Fruit fly (Drosophila melanogaster) whole organism, embryonic: ENCODE results near the gene CG3117.
A peak's percentile ranks its signal among the peaks of the same experiment; 100 is the strongest.

Experiments
- Bteb2 ChIP-seq: fragments of 200-800 bp; sonication (Bioruptor generic); optimal IDR thresholded peaks from 2 replicates; lab custom pipeline; 2016; ENCODE audit warnings: missing biosample characterization, missing genetic modification characterization
- CG1024 ChIP-seq: fragments of 200-800 bp; sonication (Bioruptor generic); IDR thresholded peaks from 2 replicates; pipeline ENCODE4 v1.3.6; 2022; ENCODE audit warnings: missing biosample characterization, missing genetic modification characterization
- CG10366 ChIP-seq: fragments of 200-800 bp; sonication (Bioruptor generic); IDR thresholded peaks from 2 replicates; pipeline ENCODE4 v1.3.6; 2022; ENCODE audit warnings: missing biosample characterization, missing genetic modification characterization
- CG10565 ChIP-seq: fragments of 200-800 bp; sonication (Bioruptor generic); optimal IDR thresholded peaks from 3 replicates; lab custom pipeline; 2016; ENCODE audit warnings: missing biosample characterization, mild to moderate bottlenecking, missing genetic modification characterization
- CG11398 ChIP-seq: fragments of 200-800 bp; sonication (Bioruptor generic); optimal IDR thresholded peaks from 2 replicates; lab custom pipeline; 2016; ENCODE audit warnings: missing biosample characterization, missing genetic modification characterization
- CG12219 ChIP-seq: fragments of 200-800 bp; sonication (Bioruptor generic); optimal IDR thresholded peaks from 3 replicates; lab custom pipeline; 2018; ENCODE audit warnings: missing biosample characterization, mild to moderate bottlenecking, missing genetic modification characterization
- CG12942 ChIP-seq: fragments of 200-800 bp; sonication (Bioruptor generic); optimal IDR thresholded peaks from 3 replicates; lab custom pipeline; 2016; ENCODE audit warnings: missing biosample characterization, missing genetic modification characterization
- CG13287 ChIP-seq: fragments of 200-800 bp; sonication (Bioruptor generic); IDR thresholded peaks from 2 replicates; pipeline ENCODE4 v1.3.6; 2022; ENCODE audit warnings: missing biosample characterization, missing genetic modification characterization; ENCODE audit not compliant: partially characterized antibody
- CG13296 ChIP-seq: fragments of 200-800 bp; sonication (Bioruptor generic); optimal IDR thresholded peaks from 3 replicates; lab custom pipeline; 2018; ENCODE audit warnings: missing biosample characterization, mild to moderate bottlenecking, missing genetic modification characterization
- CG13894 ChIP-seq: fragments of 200-800 bp; sonication (Bioruptor generic); optimal IDR thresholded peaks from 3 replicates; lab custom pipeline; 2018; ENCODE audit warnings: missing biosample characterization, mild to moderate bottlenecking, missing genetic modification characterization, moderate library complexity
- CG14667 ChIP-seq: fragments of 200-800 bp; sonication (Bioruptor generic); IDR thresholded peaks from 2 replicates; pipeline ENCODE4 v1.3.6; 2022; ENCODE audit warnings: missing biosample characterization, missing genetic modification characterization
- CG14965 ChIP-seq: fragments of 200-800 bp; sonication (Bioruptor generic); optimal IDR thresholded peaks from 2 replicates; lab custom pipeline; 2016; ENCODE audit warnings: missing biosample characterization, missing genetic modification characterization, borderline replicate concordance
- CG17829 ChIP-seq: fragments of 200-800 bp; optimal IDR thresholded peaks from 2 replicates; lab custom pipeline; 2019; ENCODE audit warnings: missing biosample characterization, mild to moderate bottlenecking, missing genetic modification characterization, moderate library complexity
- CG2202 ChIP-seq: fragments of 200-800 bp; sonication (Bioruptor generic); optimal IDR thresholded peaks from 2 replicates; lab custom pipeline; 2018; ENCODE audit warnings: missing biosample characterization, mild to moderate bottlenecking, missing genetic modification characterization
- CG31224 ChIP-seq: fragments of 200-800 bp; sonication (Bioruptor generic); IDR thresholded peaks from 2 replicates; pipeline ENCODE4 v1.3.6; 2022; ENCODE audit warnings: missing biosample characterization, missing genetic modification characterization
- CG33213 ChIP-seq: fragments of 200-800 bp; sonication (Bioruptor generic); optimal IDR thresholded peaks from 3 replicates; lab custom pipeline; 2016; ENCODE audit warnings: missing biosample characterization, missing genetic modification characterization
- CG4328 ChIP-seq: fragments of 200-800 bp; sonication (Bioruptor generic); optimal IDR thresholded peaks from 3 replicates; lab custom pipeline; 2017; ENCODE audit warnings: missing biosample characterization, missing genetic modification reagents, missing genetic modification characterization
- CG6813 ChIP-seq: fragments of 200-800 bp; sonication (Bioruptor generic); optimal IDR thresholded peaks from 2 replicates; lab custom pipeline; 2017; ENCODE audit warnings: missing biosample characterization, missing genetic modification characterization, mild to moderate bottlenecking, moderate library complexity, missing genetic modification reagents
- CG7271 ChIP-seq: fragments of 200-800 bp; sonication (Bioruptor generic); optimal IDR thresholded peaks from 2 replicates; lab custom pipeline; 2018; ENCODE audit warnings: missing biosample characterization, mild to moderate bottlenecking, missing genetic modification characterization, moderate library complexity
- CG9215 ChIP-seq: fragments of 200-800 bp; sonication (Bioruptor generic); IDR thresholded peaks from 2 replicates; pipeline ENCODE4 v1.3.6; 2022; ENCODE audit warnings: missing biosample characterization, missing genetic modification characterization
- CG9876 ChIP-seq: fragments of 200-800 bp; sonication (Bioruptor generic); optimal IDR thresholded peaks from 2 replicates; lab custom pipeline; 2016; ENCODE audit warnings: missing biosample characterization, missing genetic modification characterization
- CTCF ChIP-seq: fragments of 200-800 bp; sonication (Bioruptor generic); optimal IDR thresholded peaks from 2 replicates; lab custom pipeline; 2017; ENCODE audit warnings: missing biosample characterization, mild to moderate bottlenecking, missing genetic modification characterization, moderate library complexity
- CkIIα-i1 ChIP-seq: fragments of 200-800 bp; sonication (Bioruptor generic); IDR thresholded peaks from 2 replicates; pipeline ENCODE4 v1.3.6; 2022; ENCODE audit warnings: missing biosample characterization, missing genetic modification characterization
- CrebB ChIP-seq: fragments of 200-800 bp; sonication (Bioruptor generic); optimal IDR thresholded peaks from 3 replicates; lab custom pipeline; 2018; ENCODE audit warnings: missing biosample characterization, mild to moderate bottlenecking, missing genetic modification characterization
- Dbx ChIP-seq: fragments of 200-800 bp; sonication (Bioruptor generic); IDR thresholded peaks from 3 replicates; pipeline ENCODE4 v1.3.6; 2022; ENCODE audit warnings: missing biosample characterization, missing genetic modification characterization
- Gug ChIP-seq: fragments of 200-800 bp; sonication (Bioruptor generic); IDR thresholded peaks from 4 replicates; pipeline ENCODE4 v1.3.6; 2022; ENCODE audit warnings: missing biosample characterization, missing genetic modification characterization
- Hey ChIP-seq: fragments of 200-800 bp; sonication (Bioruptor generic); optimal IDR thresholded peaks from 3 replicates; lab custom pipeline; 2018; ENCODE audit warnings: missing biosample characterization, mild to moderate bottlenecking, missing genetic modification characterization
- HmgD ChIP-seq: fragments of 200-800 bp; sonication (Bioruptor generic); optimal IDR thresholded peaks from 3 replicates; lab custom pipeline; 2016; ENCODE audit warnings: missing biosample characterization, missing genetic modification characterization
- Mrtf ChIP-seq: fragments of 200-800 bp; sonication (Bioruptor generic); IDR thresholded peaks from 3 replicates; pipeline ENCODE4 v1.3.6; 2022; ENCODE audit warnings: missing biosample characterization, missing genetic modification characterization
- Oli ChIP-seq: fragments of 200-800 bp; sonication (Bioruptor generic); optimal IDR thresholded peaks from 2 replicates; lab custom pipeline; 2018; ENCODE audit warnings: missing biosample characterization, mild to moderate bottlenecking, missing genetic modification characterization, moderate library complexity
- Sin3A ChIP-seq: fragments of >200 bp; optimal IDR thresholded peaks from 2 replicates; lab custom pipeline; 2018
- TFAM ChIP-seq: fragments of 200-800 bp; sonication (Bioruptor generic); optimal IDR thresholded peaks from 2 replicates; lab custom pipeline; 2017; ENCODE audit warnings: missing biosample characterization, missing genetic modification characterization, inconsistent platforms
- Usf ChIP-seq: fragments of 200-800 bp; sonication (Bioruptor generic); optimal IDR thresholded peaks from 2 replicates; lab custom pipeline; 2017; ENCODE audit warnings: missing genotype, missing biosample characterization, missing genetic modification characterization
- YL-1 ChIP-seq: fragments of 200-800 bp; sonication (Bioruptor generic); optimal IDR thresholded peaks from 3 replicates; lab custom pipeline; 2017; ENCODE audit warnings: missing biosample characterization, mild to moderate bottlenecking, missing genetic modification characterization
- ap ChIP-seq: fragments of 200-800 bp; sonication (Bioruptor generic); IDR thresholded peaks from 2 replicates; pipeline ENCODE4 v1.3.6; 2022; ENCODE audit warnings: missing biosample characterization, missing genetic modification characterization
- caup ChIP-seq: fragments of 200-800 bp; sonication (Bioruptor generic); optimal IDR thresholded peaks from 3 replicates; lab custom pipeline; 2017; ENCODE audit warnings: missing biosample characterization, mild to moderate bottlenecking, missing genetic modification characterization, moderate library complexity; ENCODE audit not compliant: severe bottlenecking
- crp ChIP-seq, 2 experiments: fragments of 200-800 bp; sonication (Bioruptor generic); optimal IDR thresholded peaks; 2 replicates in 1 of 2; 3 replicates in 1 of 2; lab custom pipeline; 2017; ENCODE audit warnings: missing biosample characterization in 2 of 2, missing genetic modification characterization in 2 of 2, mild to moderate bottlenecking in 1 of 2, moderate library complexity in 1 of 2
- dimm ChIP-seq: fragments of 200-800 bp; sonication (Bioruptor generic); IDR thresholded peaks from 2 replicates; pipeline ENCODE4 v1.3.6; 2022; ENCODE audit warnings: missing biosample characterization, missing genetic modification characterization
- gro ChIP-seq: fragments of 200-800 bp; sonication (Bioruptor generic); optimal IDR thresholded peaks from 2 replicates; lab custom pipeline; 2016; ENCODE audit warnings: missing biosample characterization, missing genetic modification characterization
- gsb ChIP-seq: fragments of 200-800 bp; sonication (Bioruptor generic); IDR thresholded peaks from 2 replicates; pipeline ENCODE4 v1.3.6; 2022; ENCODE audit warnings: missing biosample characterization, missing genetic modification characterization
- lilli ChIP-seq: fragments of 200-800 bp; sonication (Bioruptor generic); optimal IDR thresholded peaks from 3 replicates; lab custom pipeline; 2016; ENCODE audit warnings: missing biosample characterization, missing genetic modification characterization
- prd ChIP-seq, 3 experiments: fragments of >200 bp in 2 of 3; fragments of 200-800 bp in 1 of 3; sonication (Bioruptor generic) in 1 of 3; optimal IDR thresholded peaks in 2 of 3; IDR thresholded peaks in 1 of 3; 2 replicates in 2 of 3; 3 replicates in 1 of 3; pipeline versions ENCODE4 v1.3.6 to Lab custom; 2017 to 2022; ENCODE audit warnings: missing biosample characterization in 1 of 3, missing genetic modification characterization in 1 of 3
- psq ChIP-seq: fragments of 200-800 bp; sonication (Bioruptor generic); optimal IDR thresholded peaks from 2 replicates; lab custom pipeline; 2017; ENCODE audit warnings: missing biosample characterization, missing genetic modification characterization
- rib ChIP-seq: fragments of 200-800 bp; sonication (Bioruptor generic); IDR thresholded peaks from 2 replicates; pipeline ENCODE4 v1.3.6; 2022; ENCODE audit warnings: missing biosample characterization, missing genetic modification characterization
- scrt ChIP-seq: fragments of 200-800 bp; sonication (Bioruptor generic); optimal IDR thresholded peaks from 2 replicates; lab custom pipeline; 2018; ENCODE audit warnings: missing biosample characterization, mild to moderate bottlenecking, missing genetic modification characterization, moderate library complexity
- seq ChIP-seq: fragments of 200-800 bp; sonication (Bioruptor generic); IDR thresholded peaks from 2 replicates; pipeline ENCODE4 v1.3.6; 2022; ENCODE audit warnings: missing biosample characterization, missing genetic modification characterization
- ssp ChIP-seq: fragments of 200-800 bp; sonication (Bioruptor generic); IDR thresholded peaks from 2 replicates; pipeline ENCODE4 v1.3.6; 2022; ENCODE audit warnings: missing biosample characterization, missing genetic modification characterization
- stc ChIP-seq: fragments of 200-800 bp; sonication (Bioruptor generic); IDR thresholded peaks from 2 replicates; pipeline ENCODE4 v1.3.6; 2022; ENCODE audit warnings: missing biosample characterization, missing genetic modification characterization
- trh ChIP-seq: fragments of 200-800 bp; sonication (Bioruptor generic); optimal IDR thresholded peaks from 2 replicates; lab custom pipeline; 2016; ENCODE audit warnings: missing biosample characterization, missing genetic modification characterization
- vfl ChIP-seq: fragments of 200-800 bp; sonication (Bioruptor generic); optimal IDR thresholded peaks from 2 replicates; lab custom pipeline; 2016; ENCODE audit warnings: missing biosample characterization, missing genetic modification characterization

CG3117 gene

dm6 chr2L:2884683-2885502, 37.9 kb upstream of the CG3117 start (continued):
- TF ChIP-seq CG10565 (no peak), stc (GFP tag; lab: Robert Waterston, UW) (0 out of 2 replicates have a peak, but pooled peaks have one; percentile 31), CG12942 (no peak), CG31224 (GFP tag; lab: Robert Waterston, UW) (peak; percentile 43; the same call in 1 of the 2 replicates), TFAM (GFP tag; lab: Kevin White, UChicago) (no peak), CG13287 (peak; percentile 6; the same call in 1 of the 2 replicates), Bteb2 (GFP tag; lab: Kevin White, UChicago) (no peak), CG33213 (GFP tag; lab: Kevin White, UChicago) (peak; percentile 58), Dbx (GFP tag; lab: Robert Waterston, UW) (peak; percentile 69), dimm (GFP tag; lab: Robert Waterston, UW) (no peak), CkIIα-i1 (GFP tag; lab: Robert Waterston, UW) (no peak), CG13894 (tag; lab: Kevin White, UChicago) (peak; percentile 84), Oli (tag; lab: Kevin White, UChicago) (no peak), CG14965 (GFP tag; lab: Kevin White, UChicago) (no peak), prd (optimal IDR thresholded peaks at IDR 0.05; lab: Kevin White, UChicago) (no peak), prd (GFP tag; IDR thresholded peaks at IDR 0.05; lab: Robert Waterston, UW) (peak; percentile 53), HmgD (no peak), rib (peak; percentile 76), CG10366 (GFP tag; lab: Robert Waterston, UW) (peak; percentile 16; the same call in 1 of the 2 replicates), CTCF (GFP tag; lab: Kevin White, UChicago) (peak; percentile 67), CrebB (tag; lab: Kevin White, UChicago) (peak; percentile 65), trh (GFP tag; lab: Kevin White, UChicago) (no peak), ap (GFP tag; lab: Robert Waterston, UW) (no peak), gsb (GFP tag; lab: Robert Waterston, UW) (0 out of 2 replicates have a peak, but pooled peaks have one; percentile 45), ssp (GFP tag; lab: Robert Waterston, UW) (peak; percentile 13; the same call in 1 of the 2 replicates), CG1024 (GFP tag; lab: Robert Waterston, UW) (no peak), CG14667 (GFP tag; lab: Robert Waterston, UW) (no peak), CG12219 (GFP tag; lab: Kevin White, UChicago) (peak; percentile 5), CG11398 (GFP tag; lab: Kevin White, UChicago) (no peak), vfl (GFP tag; lab: Kevin White, UChicago) (no peak), crp (GFP tag; optimal IDR thresholded peaks at IDR 0.05; lab: Kevin White, UChicago) (peak; percentile 91 to 99), caup (peak; percentile 68), CG2202 (peak; percentile 14), CG4328 (GFP tag; lab: Kevin White, UChicago) (peak; percentile 46), lilli (GFP tag; lab: Kevin White, UChicago) (no peak), Sin3A (lab: Kevin White, UChicago) (no peak), YL-1 (peak; percentile 5), gro (GFP tag; lab: Kevin White, UChicago) (peak; percentile 62), Mrtf (peak; percentile 53; the same call in 1 of the 3 replicates), scrt (GFP tag; lab: Kevin White, UChicago) (peak; percentile 60), CG13296 (peak; percentile 57), CG7271 (tag; lab: Kevin White, UChicago) (no peak), CG9215 (GFP tag; lab: Robert Waterston, UW) (no peak), Gug (peak; percentile 54; the same call in 2 of the 4 replicates), CG17829 (tag; lab: Kevin White, UChicago) (peak; percentile 40), CG6813 (GFP tag; lab: Kevin White, UChicago) (peak; percentile 73), Hey (tag; lab: Kevin White, UChicago) (peak; percentile 31), CG9876 (GFP tag; lab: Kevin White, UChicago) (peak; percentile 1), seq (GFP tag; lab: Robert Waterston, UW) (no peak), Usf (GFP tag; lab: Kevin White, UChicago) (no peak), psq (no peak)
